Worm (Caenorhabditis elegans) whole organism, midembryonic: ENCODE results near the gene B0252.8.

ENCODE experiments used
- T22C8.4 ChIP-seq: fragments of 200-800 bp; sonication (Bioruptor generic); IDR thresholded peaks from 2 replicates; pipeline ENCODE4 v1.3.6; 2022; ENCODE audit warnings: missing genetic modification characterization, missing compliant biosample characterization
- ztf-23 ChIP-seq: fragments of 200-800 bp; sonication (Bioruptor generic); IDR thresholded peaks from 2 replicates; pipeline ENCODE4 v1.3.6; 2022; ENCODE audit warnings: missing genetic modification reagents, missing genetic modification characterization, missing compliant biosample characterization
- ztf-29 ChIP-seq: fragments of 200-800 bp; sonication (Bioruptor generic); IDR thresholded peaks from 2 replicates; pipeline ENCODE4 v1.3.6; 2022; ENCODE audit warnings: missing genetic modification reagents, missing genetic modification characterization, missing compliant biosample characterization

DNA sequence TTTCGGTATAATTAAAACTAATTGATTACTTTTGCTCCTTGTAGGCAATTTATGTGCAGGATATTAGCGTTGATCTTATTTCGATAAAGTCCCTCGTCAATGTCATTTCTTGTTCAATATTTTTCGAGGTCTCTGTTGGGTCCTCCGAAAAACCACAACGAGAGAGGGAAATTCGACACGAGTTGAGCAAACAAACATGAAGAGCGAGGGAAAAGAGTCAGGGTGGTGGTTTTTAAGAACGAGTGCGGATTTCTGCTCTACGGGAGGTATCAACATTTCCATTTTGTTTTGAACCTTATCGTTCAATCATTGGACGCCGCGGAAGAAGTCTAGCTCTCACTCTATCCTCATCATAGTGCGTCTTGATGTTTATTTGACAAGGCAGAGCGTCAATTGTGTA lies 18.8 kb downstream of the B0252.8 start:
- TF ChIP-seq T22C8.4 (GFP tag; lab: Robert Waterston, UW), result no peak; the same call in 1 of the 2 replicates
- TF ChIP-seq ztf-29 (GFP tag; lab: Robert Waterston, UW), result no peak
- TF ChIP-seq ztf-23 (GFP tag; lab: Robert Waterston, UW), result no peak
